Fruit fly (Drosophila melanogaster) whole organism, wandering third instar larva: Measurements from ENCODE around the gene elav.

Experiments
- Abd-B ChIP-seq: fragments of >200 bp; optimal IDR thresholded peaks from 2 replicates; lab custom pipeline; 2017; ENCODE audit warnings: missing biosample characterization, missing genetic modification characterization
- CG32264 ChIP-seq: fragments of 200-800 bp; sonication (Bioruptor generic); optimal IDR thresholded peaks from 2 replicates; lab custom pipeline; 2016; ENCODE audit warnings: missing biosample characterization, missing genetic modification characterization
- CG9705 ChIP-seq: fragments of 200-800 bp; sonication (Bioruptor generic); optimal IDR thresholded peaks from 2 replicates; lab custom pipeline; 2018; ENCODE audit warnings: missing biosample characterization, mild to moderate bottlenecking, missing genetic modification characterization
- CrebA ChIP-seq: fragments of 200-800 bp; sonication (Bioruptor generic); optimal IDR thresholded peaks from 2 replicates; lab custom pipeline; 2016; ENCODE audit warnings: missing biosample characterization, mild to moderate bottlenecking, missing genetic modification characterization, borderline replicate concordance
- Dfd ChIP-seq: fragments of >200 bp; optimal IDR thresholded peaks from 2 replicates; lab custom pipeline; 2017; ENCODE audit warnings: missing biosample characterization, missing genetic modification characterization
- Dif ChIP-seq: fragments of 200-275, 200-300 bp; sonication (Bioruptor generic); optimal IDR thresholded peaks from 2 replicates; lab custom pipeline; 2018; ENCODE audit warnings: missing biosample characterization, missing genetic modification characterization; ENCODE audit not compliant: partially characterized antibody
- GATAd ChIP-seq: sonication (Bioruptor generic); optimal IDR thresholded peaks from 2 replicates; lab custom pipeline; 2016; ENCODE audit warnings: missing biosample characterization, missing genetic modification characterization
- HLH106 ChIP-seq: fragments of 200-800 bp; optimal IDR thresholded peaks from 3 replicates; lab custom pipeline; 2019; ENCODE audit warnings: missing biosample characterization, mild to moderate bottlenecking, missing genetic modification characterization, moderate library complexity
- Hnf4 ChIP-seq: fragments of 200-800 bp; sonication (Bioruptor generic); optimal IDR thresholded peaks from 2 replicates; lab custom pipeline; 2016; ENCODE audit warnings: missing biosample characterization, mild to moderate bottlenecking, missing genetic modification characterization
- Hr78 ChIP-seq: fragments of >200 bp; optimal IDR thresholded peaks from 2 replicates; lab custom pipeline; 2017; ENCODE audit warnings: missing biosample characterization, missing genetic modification characterization
- Hr83 ChIP-seq: fragments of 200-300 bp; sonication (Bioruptor generic); optimal IDR thresholded peaks from 2 replicates; lab custom pipeline; 2016; ENCODE audit warnings: missing biosample characterization, mild to moderate bottlenecking, missing genetic modification characterization, moderate library complexity; ENCODE audit not compliant: poor library complexity, severe bottlenecking
- Jra ChIP-seq: sonication (Bioruptor generic); optimal IDR thresholded peaks from 2 replicates; lab custom pipeline; 2016; ENCODE audit warnings: missing biosample characterization, missing genetic modification characterization
- Mio ChIP-seq: sonication (Bioruptor generic); optimal IDR thresholded peaks from 2 replicates; lab custom pipeline; 2016; ENCODE audit warnings: missing biosample characterization, missing genetic modification characterization
- Myc ChIP-seq: fragments of >200 bp; optimal IDR thresholded peaks from 2 replicates; lab custom pipeline; 2017
- N ChIP-seq: fragments of >200 bp; optimal IDR thresholded peaks from 2 replicates; lab custom pipeline; 2018; ENCODE audit warnings: missing biosample characterization, missing external identifiers, missing genetic modification characterization
- OdsH ChIP-seq: fragments of 200-800 bp; sonication (Bioruptor generic); optimal IDR thresholded peaks from 2 replicates; lab custom pipeline; 2016; ENCODE audit warnings: missing biosample characterization, mild to moderate bottlenecking, missing genetic modification characterization
- Rel ChIP-seq, 2 experiments: fragments of 200-800 bp; sonication (Bioruptor generic) in 1 of 2; optimal IDR thresholded peaks; 2 replicates in 1 of 2; 3 replicates in 1 of 2; lab custom pipeline; 2016 to 2019; ENCODE audit warnings: mild to moderate bottlenecking in 2 of 2, missing biosample characterization in 2 of 2, missing genetic modification characterization in 2 of 2, moderate library complexity in 1 of 2
- Sp1 ChIP-seq: fragments of 200-800 bp; sonication (Bioruptor generic); optimal IDR thresholded peaks from 3 replicates; lab custom pipeline; 2019; ENCODE audit warnings: missing biosample characterization, mild to moderate bottlenecking, missing genetic modification characterization, moderate library complexity
- Vsx2 ChIP-seq: fragments of 200-300, 225-300 bp; sonication (Bioruptor generic); optimal IDR thresholded peaks from 2 replicates; lab custom pipeline; 2018; ENCODE audit warnings: missing biosample characterization, missing genetic modification characterization; ENCODE audit not compliant: partially characterized antibody
- br ChIP-seq: fragments of 200-800 bp; sonication (Bioruptor generic); optimal IDR thresholded peaks from 2 replicates; lab custom pipeline; 2016; ENCODE audit warnings: missing biosample characterization, missing genetic modification characterization
- brk ChIP-seq: fragments of 200-800 bp; sonication (Bioruptor generic); optimal IDR thresholded peaks from 2 replicates; lab custom pipeline; 2016; ENCODE audit warnings: missing biosample characterization, mild to moderate bottlenecking, missing genetic modification characterization
- dl ChIP-seq, 2 experiments: fragments of 175-275, 200-275 bp in 1 of 2; fragments of 200-275 bp in 1 of 2; sonication (Bioruptor generic); optimal IDR thresholded peaks; lab custom pipeline; 2018; ENCODE audit warnings: mild to moderate bottlenecking in 2 of 2, missing biosample characterization in 2 of 2, missing genetic modification characterization in 2 of 2, moderate library complexity in 2 of 2; ENCODE audit not compliant: partially characterized antibody in 2 of 2, insufficient read depth in 1 of 2
- dmrt93B ChIP-seq: fragments of 200-800 bp; sonication (Bioruptor generic); optimal IDR thresholded peaks from 2 replicates; lab custom pipeline; 2018; ENCODE audit warnings: missing biosample characterization, mild to moderate bottlenecking, missing genetic modification characterization
- dsf ChIP-seq: sonication (Bioruptor generic); optimal IDR thresholded peaks from 2 replicates; lab custom pipeline; 2016; ENCODE audit warnings: missing biosample characterization, missing genetic modification characterization, borderline replicate concordance
- ey ChIP-seq: fragments of 200-800 bp; sonication (Bioruptor generic); optimal IDR thresholded peaks from 2 replicates; lab custom pipeline; 2016; ENCODE audit warnings: missing biosample characterization, missing genetic modification characterization
- foxo ChIP-seq, 2 experiments: fragments of 200-800 bp; sonication (Bioruptor generic); optimal IDR thresholded peaks; 2 replicates in 1 of 2; 3 replicates in 1 of 2; lab custom pipeline; 2016 to 2017; ENCODE audit warnings: missing biosample characterization in 2 of 2, missing genetic modification characterization in 2 of 2
- fru ChIP-seq: fragments of 200-800 bp; sonication (Bioruptor generic); optimal IDR thresholded peaks from 3 replicates; lab custom pipeline; 2016; ENCODE audit warnings: missing biosample characterization, mild to moderate bottlenecking, missing genetic modification characterization
- h ChIP-seq: fragments of 200-800 bp; sonication (Bioruptor generic); optimal IDR thresholded peaks from 3 replicates; lab custom pipeline; 2016; ENCODE audit warnings: missing biosample characterization, mild to moderate bottlenecking, missing genetic modification characterization
- jim ChIP-seq: fragments of 175-275, 200-325 bp; sonication (Bioruptor generic); optimal IDR thresholded peaks from 2 replicates; lab custom pipeline; 2016; ENCODE audit warnings: missing biosample characterization, mild to moderate bottlenecking, missing genetic modification characterization
- lola ChIP-seq: fragments of >200 bp; optimal IDR thresholded peaks from 2 replicates; lab custom pipeline; 2017; ENCODE audit warnings: missing biosample characterization, missing genetic modification characterization
- pan ChIP-seq: fragments of >200 bp; optimal IDR thresholded peaks from 2 replicates; lab custom pipeline; 2017
- psq ChIP-seq: fragments of 200-800 bp; sonication (Bioruptor generic); optimal IDR thresholded peaks from 3 replicates; lab custom pipeline; 2017; ENCODE audit warnings: missing biosample characterization, mild to moderate bottlenecking, missing genetic modification characterization, moderate library complexity
- rgr ChIP-seq: fragments of 200-800 bp; sonication (Bioruptor generic); optimal IDR thresholded peaks from 3 replicates; lab custom pipeline; 2016; ENCODE audit warnings: missing biosample characterization, mild to moderate bottlenecking, missing genetic modification characterization
- sage ChIP-seq: fragments of 200-800 bp; sonication (Bioruptor generic); optimal IDR thresholded peaks from 2 replicates; lab custom pipeline; 2016; ENCODE audit warnings: missing biosample characterization, mild to moderate bottlenecking, missing genetic modification characterization
- sv ChIP-seq: fragments of 200-800 bp; sonication (Bioruptor generic); optimal IDR thresholded peaks from 3 replicates; lab custom pipeline; 2016; ENCODE audit warnings: missing biosample characterization, missing genetic modification characterization
- tai ChIP-seq: sonication (Bioruptor generic); optimal IDR thresholded peaks from 2 replicates; lab custom pipeline; 2016; ENCODE audit warnings: missing biosample characterization, missing genetic modification characterization
- usp ChIP-seq: fragments of >200 bp; optimal IDR thresholded peaks from 2 replicates; lab custom pipeline; 2017; ENCODE audit warnings: missing biosample characterization, missing genetic modification characterization
- woc ChIP-seq: sonication (Bioruptor generic); optimal IDR thresholded peaks from 2 replicates; lab custom pipeline; 2016; ENCODE audit warnings: missing biosample characterization, mild to moderate bottlenecking, missing genetic modification characterization

elav gene

DNA sequence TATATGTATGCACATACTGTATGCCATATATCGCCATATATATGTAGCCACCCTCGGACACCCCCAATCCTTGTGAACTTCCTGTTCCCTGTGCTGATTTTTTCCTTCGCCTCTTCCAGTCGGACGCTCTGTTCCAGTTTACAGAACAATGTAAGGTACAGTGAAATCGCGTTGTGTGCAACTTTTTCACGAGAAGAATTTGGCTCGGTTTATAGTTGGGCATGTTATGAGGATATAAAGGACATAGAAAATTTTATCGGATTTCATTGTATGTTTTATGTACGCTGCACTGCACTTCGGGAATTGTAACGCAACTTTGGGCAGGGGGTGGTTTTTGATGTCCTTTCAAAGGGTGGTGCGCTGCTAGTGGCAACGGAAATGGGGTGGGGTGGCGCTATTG, 1.3 kb upstream of the elav start (continued):
- TF ChIP-seq rgr (GFP tag; lab: Kevin White, UChicago) (no peak), Abd-B (GFP tag; lab: Kevin White, UChicago) (no peak), tai (GFP tag; lab: Kevin White, UChicago) (no peak), ey (GFP tag; lab: Kevin White, UChicago) (no peak), GATAd (GFP tag; lab: Kevin White, UChicago) (no peak), HLH106 (tag; lab: Kevin White, UChicago) (peak; percentile 16), sage (GFP tag; lab: Kevin White, UChicago) (no peak), N (no peak), brk (GFP tag; lab: Kevin White, UChicago) (no peak)

DNA sequence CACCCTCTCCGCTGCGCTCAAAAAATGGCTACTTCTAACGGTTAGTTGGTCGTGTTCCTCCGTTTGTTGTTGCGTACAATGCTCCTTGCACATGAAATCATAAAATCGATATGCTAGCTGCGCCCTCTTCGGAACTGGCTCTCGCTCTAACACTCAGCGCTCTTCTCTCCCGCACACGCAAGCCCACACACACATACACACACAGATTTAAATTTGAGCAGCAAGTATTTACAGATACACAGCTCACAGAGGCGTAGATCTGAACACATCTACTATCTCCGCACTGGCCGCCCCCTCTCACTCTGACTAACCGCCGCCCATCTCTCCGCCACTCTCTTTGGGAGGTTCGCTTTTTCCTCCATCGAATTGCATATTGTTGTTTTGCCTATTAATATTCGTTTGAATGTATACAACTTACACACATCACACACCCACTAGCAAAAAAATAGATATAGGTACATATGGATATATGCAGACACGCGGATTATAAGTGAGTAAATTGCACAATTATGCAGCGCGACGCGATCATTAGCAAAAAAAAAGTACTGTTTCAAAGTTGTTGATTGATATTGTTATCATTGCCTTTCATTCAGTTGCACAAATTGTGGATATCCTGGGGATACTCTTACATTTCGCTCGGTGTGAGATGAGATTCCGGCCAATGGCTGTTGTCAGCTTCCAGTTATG, 526 bp downstream of the elav start:
- TF ChIP-seq CG9705 (GFP tag; lab: Kevin White, UChicago) (peak; percentile 52), woc (GFP tag; lab: Kevin White, UChicago) (peak; percentile 66), h (GFP tag; lab: Kevin White, UChicago) (peak; percentile 91), foxo (GFP tag; optimal IDR thresholded peaks at IDR 0.05; lab: Kevin White, UChicago) (peak; percentile 23 to 95), dsf (GFP tag; lab: Kevin White, UChicago) (peak; percentile 25), jim (GFP tag; lab: Kevin White, UChicago) (peak; percentile 97), Hnf4 (GFP tag; lab: Kevin White, UChicago) (peak; percentile 93), psq (GFP tag; lab: Kevin White, UChicago) (peak; percentile 71), HLH106 (tag; lab: Kevin White, UChicago) (peak; percentile 77), Sp1 (peak; percentile 74), fru (GFP tag; lab: Kevin White, UChicago) (peak; percentile 88), Myc (lab: Kevin White, UChicago) (no peak), rgr (GFP tag; lab: Kevin White, UChicago) (peak; percentile 93), Rel (GFP tag; optimal IDR thresholded peaks at IDR 0.05; lab: Kevin White, UChicago) (no peak), Rel (tag; optimal IDR thresholded peaks at IDR 0.05; lab: Kevin White, UChicago) (peak; percentile 57), CG32264 (GFP tag; lab: Kevin White, UChicago) (peak; percentile 73), dl (GFP tag; optimal IDR thresholded peaks at IDR 0.05; lab: Kevin White, UChicago; ENCODE audit: insufficient read depth in 1 of 2, partially characterized antibody in 2 of 2) (peak in 1 of 2 experiments; percentile 70), tai (GFP tag; lab: Kevin White, UChicago) (peak; percentile 93), dmrt93B (GFP tag; lab: Kevin White, UChicago) (peak; percentile 69), pan (lab: Kevin White, UChicago) (no peak), Vsx2 (GFP tag; lab: Kevin White, UChicago) (no peak), N (no peak), Mio (GFP tag; lab: Kevin White, UChicago) (peak; percentile 50), Jra (peak; percentile 85), sv (peak; percentile 88), ey (GFP tag; lab: Kevin White, UChicago) (peak; percentile 91), Dfd (no peak), CrebA (GFP tag; lab: Kevin White, UChicago) (no peak), usp (no peak), lola (GFP tag; lab: Kevin White, UChicago) (no peak), GATAd (GFP tag; lab: Kevin White, UChicago) (peak; percentile 64), Dif (GFP tag; lab: Kevin White, UChicago) (peak; percentile 76), br (peak; percentile 88), sage (GFP tag; lab: Kevin White, UChicago) (peak; percentile 44), Abd-B (GFP tag; lab: Kevin White, UChicago) (no peak), Hr78 (GFP tag; lab: Kevin White, UChicago) (no peak), OdsH (GFP tag; lab: Kevin White, UChicago) (peak; percentile 85), brk (GFP tag; lab: Kevin White, UChicago) (peak; percentile 83), Hr83 (peak; percentile 98)
- TF ChIP-seq, all 38 proteins: peak for 28
